Worm (Caenorhabditis elegans) whole organism, L1 larva: ENCODE results near the gene srh-11.

ENCODE experiments used
- C04F5.9 ChIP-seq: sonication (generic microtip); optimal IDR thresholded peaks from 2 replicates; lab custom pipeline; 2016; ENCODE audit warnings: missing genetic modification characterization, missing compliant biosample characterization
- F16B12.6 ChIP-seq: fragments of 150-350 bp; optimal IDR thresholded peaks from 2 replicates; lab custom pipeline; 2014; ENCODE audit warnings: missing biosample characterization, missing genetic modification characterization
- aly-2 ChIP-seq: fragments of 150-350 bp; optimal IDR thresholded peaks from 2 replicates; lab custom pipeline; 2014; ENCODE audit warnings: missing biosample characterization, missing genetic modification characterization
- blmp-1 ChIP-seq: fragments of 150-350 bp; optimal IDR thresholded peaks from 2 replicates; lab custom pipeline; 2014; ENCODE audit warnings: missing biosample characterization, missing genetic modification characterization
- ceh-82 ChIP-seq, 3 experiments: fragments of 150-350 bp in 1 of 3; sonication (generic microtip) in 2 of 3; optimal IDR thresholded peaks; 2 replicates each; lab custom pipeline; 2014 to 2017; ENCODE audit warnings: missing biosample characterization in 3 of 3, missing genetic modification characterization in 3 of 3
- ceh-88 ChIP-seq: fragments of 200-800 bp; sonication (Bioruptor generic); IDR thresholded peaks from 2 replicates; pipeline ENCODE4 v1.3.6; 2022; ENCODE audit warnings: missing genetic modification characterization, missing compliant biosample characterization
- ces-1 ChIP-seq: fragments of 150-350 bp; optimal IDR thresholded peaks from 2 replicates; lab custom pipeline; 2014; ENCODE audit warnings: missing biosample characterization, missing genetic modification reagents, missing genetic modification characterization
- dpl-1 ChIP-seq, 3 experiments: fragments of 150-350 bp in 2 of 3; sonication (generic microtip) in 1 of 3; optimal IDR thresholded peaks; 2 replicates each; lab custom pipeline; 2014 to 2017; ENCODE audit warnings: missing biosample characterization in 3 of 3, missing genetic modification characterization in 3 of 3, missing genetic modification reagents in 3 of 3
- egl-27 ChIP-seq, 2 experiments: fragments of 150-350 bp in 1 of 2; sonication (generic microtip); optimal IDR thresholded peaks; 3 replicates each; lab custom pipeline; 2017 to 2018; ENCODE audit warnings: missing biosample characterization in 2 of 2, missing genetic modification characterization in 2 of 2, missing genetic modification reagents in 2 of 2
- elt-3 ChIP-seq, 6 experiments: fragments of 150-350 bp in 1 of 6; sonication (generic microtip); optimal IDR thresholded peaks; 2 replicates each; lab custom pipeline; 2017 to 2018; ENCODE audit warnings: missing biosample characterization in 6 of 6, missing genetic modification characterization in 6 of 6, inconsistent platforms in 1 of 6
- fkh-4 ChIP-seq: sonication (generic microtip); optimal IDR thresholded peaks from 2 replicates; lab custom pipeline; 2016; ENCODE audit warnings: missing compliant biosample characterization, missing genetic modification characterization, borderline replicate concordance
- fkh-8 ChIP-seq: sonication (generic microtip); optimal IDR thresholded peaks from 2 replicates; lab custom pipeline; 2016; ENCODE audit warnings: mild to moderate bottlenecking, missing genetic modification characterization, missing compliant biosample characterization
- grh-1 ChIP-seq: fragments of 200-800 bp; sonication (Bioruptor generic); IDR thresholded peaks from 2 replicates; pipeline ENCODE4 v1.3.6; 2022; ENCODE audit warnings: missing genetic modification reagents, missing genetic modification characterization, missing compliant biosample characterization
- hpl-2 ChIP-seq: fragments of 150-350 bp; optimal IDR thresholded peaks from 2 replicates; lab custom pipeline; 2014; ENCODE audit warnings: missing biosample characterization, missing genetic modification reagents, missing genetic modification characterization
- irx-1 ChIP-seq: sonication (generic microtip); optimal IDR thresholded peaks from 2 replicates; lab custom pipeline; 2016; ENCODE audit warnings: missing genetic modification characterization, missing compliant biosample characterization
- isw-1 ChIP-seq: fragments of 200-800 bp; sonication (Bioruptor generic); IDR thresholded peaks from 2 replicates; pipeline ENCODE4 v1.3.6; 2022; ENCODE audit warnings: missing genetic modification characterization, missing compliant biosample characterization
- lin-14 ChIP-seq: fragments of 200-800 bp; sonication (Bioruptor generic); optimal IDR thresholded peaks from 2 replicates; lab custom pipeline; 2018; ENCODE audit warnings: mild to moderate bottlenecking, missing genetic modification characterization, moderate library complexity, missing compliant biosample characterization
- lin-15B ChIP-seq: fragments of 150-350 bp; sonication (generic microtip); optimal IDR thresholded peaks from 3 replicates; lab custom pipeline; 2014; ENCODE audit warnings: missing biosample characterization, missing genetic modification characterization
- lin-35 ChIP-seq, 2 experiments: fragments of 150-350 bp; optimal IDR thresholded peaks; 2 replicates each; lab custom pipeline; 2014; ENCODE audit warnings: missing biosample characterization in 2 of 2, missing genetic modification characterization in 2 of 2, missing genetic modification reagents in 2 of 2
- lsy-2 ChIP-seq, 2 experiments: fragments of 150-350 bp; optimal IDR thresholded peaks; 2 replicates each; lab custom pipeline; 2014; ENCODE audit warnings: missing biosample characterization in 2 of 2, missing genetic modification characterization in 2 of 2
- mdl-1 ChIP-seq, 2 experiments: fragments of 150-350 bp; optimal IDR thresholded peaks; 2 replicates each; lab custom pipeline; 2014 to 2017; ENCODE audit warnings: missing biosample characterization in 2 of 2, missing genetic modification characterization in 2 of 2, inconsistent platforms in 1 of 2
- mef-2 ChIP-seq: fragments of 150-350 bp; optimal IDR thresholded peaks from 2 replicates; lab custom pipeline; 2014; ENCODE audit warnings: missing biosample characterization, missing genetic modification characterization
- mep-1 ChIP-seq: fragments of 150-350 bp; optimal IDR thresholded peaks from 2 replicates; lab custom pipeline; 2014; ENCODE audit warnings: missing biosample characterization, missing genetic modification characterization
- nhr-11 ChIP-seq: fragments of 150-350 bp; optimal IDR thresholded peaks from 2 replicates; lab custom pipeline; 2014; ENCODE audit warnings: missing biosample characterization, missing genetic modification characterization
- nhr-19 ChIP-seq: fragments of 200-800 bp; sonication (Bioruptor generic); conservative IDR thresholded peaks from 2 replicates; pipeline ENCODE4 v1.3.6; 2022; ENCODE audit warnings: missing genetic modification characterization, missing compliant biosample characterization
- nhr-20 ChIP-seq: sonication (generic microtip); optimal IDR thresholded peaks from 2 replicates; lab custom pipeline; 2016; ENCODE audit warnings: mild to moderate bottlenecking, missing genetic modification characterization, missing compliant biosample characterization
- nhr-28 ChIP-seq: fragments of 150-350 bp; optimal IDR thresholded peaks from 2 replicates; lab custom pipeline; 2014; ENCODE audit warnings: missing biosample characterization, missing genetic modification characterization
- nhr-71 ChIP-seq: sonication (generic microtip); optimal IDR thresholded peaks from 2 replicates; lab custom pipeline; 2016; ENCODE audit warnings: mild to moderate bottlenecking, missing genetic modification characterization, moderate library complexity, missing compliant biosample characterization
- pqm-1 ChIP-seq: sonication (generic microtip); optimal IDR thresholded peaks from 3 replicates; lab custom pipeline; 2017; ENCODE audit warnings: missing biosample characterization, missing genetic modification characterization
- rnt-1 ChIP-seq: sonication (generic microtip); optimal IDR thresholded peaks from 2 replicates; lab custom pipeline; 2016; ENCODE audit warnings: mild to moderate bottlenecking, missing genetic modification characterization, moderate library complexity, missing compliant biosample characterization
- skn-1 ChIP-seq: fragments of 150-350 bp; optimal IDR thresholded peaks from 2 replicates; lab custom pipeline; 2014; ENCODE audit warnings: missing biosample characterization, missing genetic modification characterization
- snu-23 ChIP-seq: sonication (generic microtip); optimal IDR thresholded peaks from 2 replicates; lab custom pipeline; 2016; ENCODE audit warnings: missing genetic modification characterization, missing compliant biosample characterization
- sox-4 ChIP-seq: sonication (generic microtip); optimal IDR thresholded peaks from 2 replicates; lab custom pipeline; 2016; ENCODE audit warnings: missing genetic modification characterization, missing compliant biosample characterization
- sup-37 ChIP-seq: fragments of 200-800 bp; sonication (Bioruptor generic); optimal IDR thresholded peaks from 2 replicates; lab custom pipeline; 2018; ENCODE audit warnings: mild to moderate bottlenecking, missing genetic modification characterization, missing compliant biosample characterization
- swsn-7 ChIP-seq: sonication (generic microtip); optimal IDR thresholded peaks from 2 replicates; lab custom pipeline; 2016; ENCODE audit warnings: missing genetic modification characterization, missing compliant biosample characterization
- tbx-2 ChIP-seq: sonication (generic microtip); optimal IDR thresholded peaks from 2 replicates; lab custom pipeline; 2016; ENCODE audit warnings: missing genetic modification characterization, missing compliant biosample characterization
- unc-30 ChIP-seq: sonication (generic microtip); optimal IDR thresholded peaks from 2 replicates; lab custom pipeline; 2017; ENCODE audit warnings: missing biosample characterization, missing genetic modification characterization
- unc-62 ChIP-seq: fragments of 150-350 bp; optimal IDR thresholded peaks from 2 replicates; lab custom pipeline; 2014; ENCODE audit warnings: missing biosample characterization, missing genetic modification reagents, missing genetic modification characterization
- unc-98 ChIP-seq: fragments of 200-800 bp; sonication (Bioruptor generic); IDR thresholded peaks from 2 replicates; pipeline ENCODE4 v1.3.6; 2022; ENCODE audit warnings: missing genetic modification characterization, missing compliant biosample characterization
- xbp-1 ChIP-seq: sonication (generic microtip); optimal IDR thresholded peaks from 2 replicates; lab custom pipeline; 2016; ENCODE audit warnings: missing genetic modification characterization, missing compliant biosample characterization
- zip-4 ChIP-seq: fragments of 200-800 bp; sonication (Bioruptor generic); optimal IDR thresholded peaks from 2 replicates; lab custom pipeline; 2018; ENCODE audit warnings: mild to moderate bottlenecking, missing genetic modification characterization, moderate library complexity, missing compliant biosample characterization

Gene srh-11

DNA sequence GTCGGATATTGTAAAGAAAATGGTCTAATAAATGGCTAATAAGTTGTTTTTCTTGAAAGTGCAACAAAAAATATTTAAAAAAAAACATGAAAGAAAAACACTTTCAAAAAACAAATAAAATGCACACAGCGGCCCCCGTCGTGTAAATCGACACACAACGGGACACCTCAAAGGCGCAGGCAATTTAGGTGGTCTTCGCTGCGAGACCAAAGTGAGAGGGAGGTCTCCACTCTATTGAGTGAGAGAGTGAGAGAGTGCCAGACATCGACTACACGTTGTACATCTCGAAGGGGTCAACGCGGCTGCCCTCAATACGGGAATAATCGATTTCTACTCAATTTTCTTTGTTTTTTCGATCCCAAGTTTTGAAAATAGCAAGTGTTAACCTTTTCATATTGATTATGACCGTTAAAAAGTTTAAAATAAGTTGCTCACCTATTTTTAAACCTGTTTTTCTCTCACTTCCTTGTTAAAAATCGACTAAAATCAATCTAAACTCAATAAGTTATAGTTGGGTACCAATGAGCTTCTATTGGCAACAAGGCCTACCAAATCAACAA, 32.0 kb downstream of the srh-11 start, which contains the start of gene sec-16A.2 (continued):
- TF ChIP-seq fkh-4 (tag; lab: Kevin White, UChicago) (no peak), blmp-1 (tag; lab: Kevin White, UChicago) (peak; percentile 77), fkh-8 (tag; lab: Kevin White, UChicago) (peak; percentile 21), grh-1 (GFP tag; lab: Robert Waterston, UW) (no peak), isw-1 (GFP tag; lab: Robert Waterston, UW) (peak; percentile 21), sox-4 (tag; lab: Kevin White, UChicago) (no peak), ceh-88 (no peak), xbp-1 (tag; lab: Kevin White, UChicago) (peak; percentile 66), nhr-11 (tag; lab: Kevin White, UChicago) (no peak), nhr-20 (tag; lab: Kevin White, UChicago) (peak; percentile 68), nhr-71 (tag; lab: Kevin White, UChicago) (peak; percentile 75), lin-15B (tag; lab: Kevin White, UChicago) (peak; percentile 48), nhr-19 (GFP tag; lab: Robert Waterston, UW) (peak; percentile 47), pqm-1 (tag; lab: Kevin White, UChicago) (no peak), swsn-7 (tag; lab: Kevin White, UChicago) (peak; percentile 63), hpl-2 (GFP tag; lab: Kevin White, UChicago) (no peak), lin-14 (GFP tag; lab: Kevin White, UChicago) (peak; percentile 90), elt-3 (tag; optimal IDR thresholded peaks at IDR 0.05; lab: Kevin White, UChicago) (peak in 1 of 6 experiments; percentile 30), tbx-2 (tag; lab: Kevin White, UChicago) (peak; percentile 62), mef-2 (tag; lab: Kevin White, UChicago) (no peak), lin-35 (GFP tag; optimal IDR thresholded peaks at IDR 0.05; lab: Kevin White, UChicago) (peak; percentile 52 to 75), aly-2 (tag; lab: Kevin White, UChicago) (no peak), rnt-1 (tag; lab: Kevin White, UChicago) (peak; percentile 61), ces-1 (no peak), nhr-28 (tag; lab: Kevin White, UChicago) (no peak), C04F5.9 (tag; lab: Kevin White, UChicago) (no peak), mdl-1 (tag; optimal IDR thresholded peaks at IDR 0.05; lab: Kevin White, UChicago) (peak in 1 of 2 experiments; percentile 78), sup-37 (no peak), unc-30 (no peak), mep-1 (tag; lab: Kevin White, UChicago) (peak; percentile 56), unc-62 (no peak), unc-98 (GFP tag; lab: Robert Waterston, UW) (no peak), F16B12.6 (tag; lab: Kevin White, UChicago) (no peak), egl-27 (tag; optimal IDR thresholded peaks at IDR 0.05; lab: Kevin White, UChicago) (no peak), irx-1 (peak; percentile 11)

DNA sequence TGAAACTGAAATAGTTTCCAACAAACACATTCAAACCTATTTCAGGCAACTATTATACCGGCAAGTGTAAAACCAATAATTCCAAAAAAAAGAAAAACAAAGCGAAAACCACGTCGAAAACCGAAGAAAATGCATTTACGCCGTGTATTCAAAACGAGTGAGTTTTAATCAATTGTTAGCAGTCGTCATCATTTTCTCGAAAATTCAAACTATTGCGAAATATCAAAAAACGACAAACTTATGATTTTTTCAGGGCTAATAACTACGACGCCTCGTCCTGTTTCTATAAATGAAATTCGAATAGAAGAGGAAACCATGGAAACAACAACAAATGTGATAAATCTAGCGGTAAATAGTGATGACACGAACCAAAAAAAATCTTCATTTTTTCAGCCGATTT, 32.7 kb downstream of the srh-11 start:
- TF ChIP-seq blmp-1 (tag; lab: Kevin White, UChicago) (no peak), nhr-28 (tag; lab: Kevin White, UChicago) (no peak), ceh-82 (tag; optimal IDR thresholded peaks at IDR 0.05; lab: Kevin White, UChicago) (no peak), skn-1 (tag; lab: Kevin White, UChicago) (peak; percentile 73), lsy-2 (tag; optimal IDR thresholded peaks at IDR 0.05; lab: Kevin White, UChicago) (no peak), zip-4 (GFP tag; lab: Kevin White, UChicago) (peak; percentile 18), snu-23 (GFP tag; lab: Kevin White, UChicago) (no peak), xbp-1 (tag; lab: Kevin White, UChicago) (no peak), dpl-1 (GFP tag; optimal IDR thresholded peaks at IDR 0.05; lab: Kevin White, UChicago) (no peak)
